Fruit fly (Drosophila melanogaster): ENCODE results near the gene CG1113.
A peak's percentile ranks its signal among the peaks of the same experiment; 100 is the strongest.

CG1113 gene

dm6 chr3R:5264251-5265098, 11.5 kb downstream of the CG1113 start (continued):
- TF ChIP-seq ara (GFP tag; IDR thresholded peaks at IDR 0.05) (no peak), ftz-f1 (GFP tag; optimal IDR thresholded peaks at IDR 0.05) (peak; percentile 58), CG6654 (GFP tag; optimal IDR thresholded peaks at IDR 0.05) (no peak), ci (GFP tag; IDR thresholded peaks at IDR 0.05) (peak; percentile 65), Hand (GFP tag; optimal IDR thresholded peaks at IDR 0.05) (no peak), D (optimal IDR thresholded peaks at IDR 0.05) (peak; percentile 48), D (GFP tag; optimal IDR thresholded peaks at IDR 0.05) (no peak), CG12769 (tag; optimal IDR thresholded peaks at IDR 0.05) (peak; percentile 28), BtbVII (GFP tag; optimal IDR thresholded peaks at IDR 0.05) (peak; percentile 59), CG9609 (GFP tag; optimal IDR thresholded peaks at IDR 0.05) (peak; percentile 14), CG17361 (GFP tag; IDR thresholded peaks at IDR 0.05) (peak; percentile 72; the same call in 2 of the 3 replicates), maf-S (GFP tag; optimal IDR thresholded peaks at IDR 0.05) (peak; percentile 34), Side (GFP tag; optimal IDR thresholded peaks at IDR 0.05) (peak; percentile 29), CoRest (tag; optimal IDR thresholded peaks at IDR 0.05) (peak; percentile 64), HmgZ (tag; optimal IDR thresholded peaks at IDR 0.05) (peak; percentile 44), sug (tag; optimal IDR thresholded peaks at IDR 0.05) (peak; percentile 79), CG4854 (GFP tag; optimal IDR thresholded peaks at IDR 0.05) (no peak), CG30403 (GFP tag; optimal IDR thresholded peaks at IDR 0.05) (peak; percentile 39), CG12744 (GFP tag; optimal IDR thresholded peaks at IDR 0.05) (peak; percentile 34), CG18476 (GFP tag; optimal IDR thresholded peaks at IDR 0.05) (no peak), NC2α (GFP tag; optimal IDR thresholded peaks at IDR 0.05) (peak; percentile 49), CG11456 (GFP tag; IDR thresholded peaks at IDR 0.05) (no peak), HLH54F (GFP tag; optimal IDR thresholded peaks at IDR 0.05) (peak; percentile 41), Hey (tag; optimal IDR thresholded peaks at IDR 0.05) (no peak), eyg (GFP tag; optimal IDR thresholded peaks at IDR 0.05) (no peak), Ptx1 (GFP tag; IDR thresholded peaks at IDR 0.05) (no peak), CG4617 (GFP tag; optimal IDR thresholded peaks at IDR 0.05; ENCODE audit: borderline replicate concordance) (no peak), CG3163 (GFP tag; optimal IDR thresholded peaks at IDR 0.05) (peak; percentile 76), Dbx (GFP tag; IDR thresholded peaks at IDR 0.05) (no peak), Gsc (GFP tag; IDR thresholded peaks at IDR 0.05) (no peak), Dp (GFP tag; optimal IDR thresholded peaks at IDR 0.05) (no peak), Opbp (GFP tag; IDR thresholded peaks at IDR 0.05; ENCODE audit: partially characterized antibody) (0 out of 3 replicates have a peak, but pooled peaks have one; percentile 37), CG12071 (GFP tag; optimal IDR thresholded peaks at IDR 0.05) (peak; percentile 47), CG11504 (tag; optimal IDR thresholded peaks at IDR 0.05) (peak; percentile 63), Chrac-16 (GFP tag; optimal IDR thresholded peaks at IDR 0.05) (peak; percentile 8), CG2116 (GFP tag; optimal IDR thresholded peaks at IDR 0.05) (peak; percentile 32), CG32532 (GFP tag; IDR thresholded peaks at IDR 0.05) (peak; percentile 33; the same call in 1 of the 2 replicates), CG8388 (GFP tag; optimal IDR thresholded peaks at IDR 0.05) (peak; percentile 22), CG10543 (GFP tag; optimal IDR thresholded peaks at IDR 0.05) (peak; percentile 82), gem (tag; optimal IDR thresholded peaks at IDR 0.05) (peak; percentile 58), crp (GFP tag; optimal IDR thresholded peaks at IDR 0.05) (peak in 1 of 2 experiments; percentile 16), CHES-1-like (GFP tag; optimal IDR thresholded peaks at IDR 0.05) (peak; percentile 31), Trl (optimal IDR thresholded peaks at IDR 0.05) (peak; percentile 84 to 87), Trl (GFP tag; optimal IDR thresholded peaks at IDR 0.05) (peak; percentile 16), croc (GFP tag; conservative IDR thresholded peaks at IDR 0.05) (no peak), abd-A (tag; optimal IDR thresholded peaks at IDR 0.05) (no peak), kni (GFP tag; optimal IDR thresholded peaks at IDR 0.05) (peak; percentile 83), HLH4C (GFP tag; IDR thresholded peaks at IDR 0.05; ENCODE audit: partially characterized antibody) (no peak; the same call in 2 of the 3 replicates), CG33213 (GFP tag; optimal IDR thresholded peaks at IDR 0.05) (peak; percentile 31)

All from whole organism, embryonic.